Worm (Caenorhabditis elegans) whole organism, young adult: ENCODE measurements around the gene ZK742.4.

Experiments
- B0035.1 ChIP-seq: sonication (generic microtip); optimal IDR thresholded peaks from 2 replicates; lab custom pipeline; 2016; ENCODE audit warnings: missing genetic modification characterization, mild to moderate bottlenecking, missing compliant biosample characterization, missing genotype, missing genetic modification reagents
- B0261.1 ChIP-seq: sonication (generic microtip); optimal IDR thresholded peaks from 2 replicates; lab custom pipeline; 2016; ENCODE audit warnings: mild to moderate bottlenecking, missing genetic modification characterization, moderate library complexity, missing compliant biosample characterization
- B0336.3 ChIP-seq: fragments of 200-800 bp; sonication (Bioruptor generic); IDR thresholded peaks from 2 replicates; pipeline ENCODE4 v1.3.6; 2022; ENCODE audit warnings: missing genetic modification characterization, missing compliant biosample characterization
- F10E7.11 ChIP-seq: sonication (generic microtip); optimal IDR thresholded peaks from 2 replicates; lab custom pipeline; 2017; ENCODE audit warnings: mild to moderate bottlenecking, missing genetic modification characterization, moderate library complexity, missing compliant biosample characterization
- F39B2.1 ChIP-seq: fragments of 200-800 bp; sonication (Bioruptor generic); IDR thresholded peaks from 2 replicates; pipeline ENCODE4 v1.3.6; 2022; ENCODE audit warnings: missing genetic modification reagents, missing genetic modification characterization, missing compliant biosample characterization
- F49E8.2 ChIP-seq: sonication (generic microtip); optimal IDR thresholded peaks from 3 replicates; lab custom pipeline; 2017; ENCODE audit warnings: missing genetic modification characterization, mild to moderate bottlenecking, missing compliant biosample characterization, antibody characterized with exemption, moderate library complexity; ENCODE audit not compliant: insufficient read depth
- T26A5.8 ChIP-seq: sonication (generic microtip); optimal IDR thresholded peaks from 2 replicates; lab custom pipeline; 2016; ENCODE audit warnings: missing genetic modification characterization, missing compliant biosample characterization
- Y53G8AR.9 ChIP-seq: fragments of 200-800 bp; sonication (Bioruptor generic); conservative IDR thresholded peaks from 2 replicates; pipeline ENCODE4 v1.3.6; 2022; ENCODE audit warnings: missing genetic modification reagents, missing genetic modification characterization, missing compliant biosample characterization
- ZK185.1 ChIP-seq: sonication (generic microtip); optimal IDR thresholded peaks from 2 replicates; lab custom pipeline; 2016; ENCODE audit warnings: mild to moderate bottlenecking, missing genetic modification characterization, missing compliant biosample characterization; ENCODE audit not compliant: poor library complexity, severe bottlenecking
- akir-1 ChIP-seq: fragments of 200-800 bp; sonication (Bioruptor generic); optimal IDR thresholded peaks from 2 replicates; lab custom pipeline; 2018; ENCODE audit warnings: mild to moderate bottlenecking, missing genetic modification characterization, moderate library complexity, missing compliant biosample characterization
- attf-3 ChIP-seq: fragments of 200-800 bp; sonication (Bioruptor generic); conservative IDR thresholded peaks from 2 replicates; pipeline ENCODE4 v1.3.6; 2022; ENCODE audit warnings: missing genetic modification reagents, missing genetic modification characterization, missing compliant biosample characterization
- bed-2 ChIP-seq: fragments of 200-800 bp; sonication (Bioruptor generic); IDR thresholded peaks from 2 replicates; pipeline ENCODE4 v1.3.6; 2022; ENCODE audit warnings: missing genetic modification reagents, missing genetic modification characterization, missing compliant biosample characterization
- ccch-3 ChIP-seq: fragments of 200-800 bp; sonication (Bioruptor generic); optimal IDR thresholded peaks from 2 replicates; lab custom pipeline; 2018; ENCODE audit warnings: mild to moderate bottlenecking, missing genetic modification characterization, missing compliant biosample characterization
- ceh-100 ChIP-seq: fragments of 200-800 bp; sonication (Bioruptor generic); IDR thresholded peaks from 2 replicates; pipeline ENCODE4 v1.3.6; 2022; ENCODE audit warnings: missing genetic modification reagents, missing genetic modification characterization, missing compliant biosample characterization
- ceh-58 ChIP-seq: fragments of 200-800 bp; sonication (Bioruptor generic); IDR thresholded peaks from 2 replicates; pipeline ENCODE4 v1.3.6; 2022; ENCODE audit warnings: missing genetic modification characterization, missing compliant biosample characterization
- ceh-79 ChIP-seq: sonication (generic microtip); optimal IDR thresholded peaks from 2 replicates; lab custom pipeline; 2017; ENCODE audit warnings: mild to moderate bottlenecking, missing genetic modification characterization, missing compliant biosample characterization
- chd-7 ChIP-seq: sonication (generic microtip); optimal IDR thresholded peaks from 2 replicates; lab custom pipeline; 2016; ENCODE audit warnings: mild to moderate bottlenecking, missing genetic modification characterization, moderate library complexity, missing compliant biosample characterization
- die-1 ChIP-seq: sonication (generic microtip); optimal IDR thresholded peaks from 2 replicates; lab custom pipeline; 2016; ENCODE audit warnings: missing genotype, mild to moderate bottlenecking, missing genetic modification characterization, missing compliant biosample characterization
- egl-44 ChIP-seq: fragments of 200-800 bp; sonication (Bioruptor generic); IDR thresholded peaks from 2 replicates; pipeline ENCODE4 v1.3.6; 2022; ENCODE audit warnings: missing genetic modification reagents, missing genetic modification characterization, missing compliant biosample characterization
- egrh-3 ChIP-seq: fragments of 200-800 bp; sonication (Bioruptor generic); IDR thresholded peaks from 2 replicates; pipeline ENCODE4 v1.3.6; 2022; ENCODE audit warnings: missing genetic modification reagents, missing genetic modification characterization, missing compliant biosample characterization
- gei-17 ChIP-seq: fragments of 200-800 bp; sonication (Bioruptor generic); optimal IDR thresholded peaks from 2 replicates; lab custom pipeline; 2018; ENCODE audit warnings: mild to moderate bottlenecking, missing genetic modification characterization, missing compliant biosample characterization
- hlh-26 ChIP-seq: fragments of 200-800 bp; sonication (Bioruptor generic); conservative IDR thresholded peaks from 2 replicates; pipeline ENCODE4 v1.3.6; 2022; ENCODE audit warnings: missing genetic modification reagents, missing genetic modification characterization, missing compliant biosample characterization
- hmg-1.2 ChIP-seq: fragments of 200-800 bp; sonication (Bioruptor generic); IDR thresholded peaks from 2 replicates; pipeline ENCODE4 v1.3.6; 2022; ENCODE audit warnings: missing genetic modification reagents, missing genetic modification characterization, missing compliant biosample characterization
- hrde-1 ChIP-seq: sonication (generic microtip); optimal IDR thresholded peaks from 2 replicates; lab custom pipeline; 2016; ENCODE audit warnings: missing genetic modification characterization, mild to moderate bottlenecking, missing compliant biosample characterization, moderate library complexity, missing genotype, missing genetic modification reagents, borderline replicate concordance
- hsf-1 ChIP-seq: fragments of 200-800 bp; sonication (Bioruptor generic); IDR thresholded peaks from 2 replicates; pipeline ENCODE4 v1.3.6; 2022; ENCODE audit warnings: missing genetic modification reagents, missing genetic modification characterization, missing compliant biosample characterization
- lag-1 ChIP-seq: fragments of 200-800 bp; sonication (Bioruptor generic); IDR thresholded peaks from 2 replicates; pipeline ENCODE4 v1.3.6; 2022; ENCODE audit warnings: missing genetic modification reagents, missing genetic modification characterization, missing compliant biosample characterization
- lin-35 ChIP-seq, 3 experiments: fragments of 150-350 bp in 2 of 3; sonication (generic microtip) in 1 of 3; optimal IDR thresholded peaks; 2 replicates each; lab custom pipeline; 2014 to 2018; ENCODE audit warnings: missing biosample characterization in 3 of 3, missing genetic modification characterization in 3 of 3, missing genetic modification reagents in 3 of 3
- lsy-27 ChIP-seq: sonication (generic microtip); optimal IDR thresholded peaks from 2 replicates; lab custom pipeline; 2017; ENCODE audit warnings: missing genetic modification characterization, mild to moderate bottlenecking, missing compliant biosample characterization, antibody characterized with exemption, missing genotype, borderline replicate concordance; ENCODE audit not compliant: insufficient read depth
- madf-3 ChIP-seq: fragments of 200-800 bp; sonication (Bioruptor generic); IDR thresholded peaks from 2 replicates; pipeline ENCODE4 v1.3.6; 2022; ENCODE audit warnings: missing genetic modification reagents, missing genetic modification characterization, missing compliant biosample characterization
- mxl-1 ChIP-seq: sonication (generic microtip); optimal IDR thresholded peaks from 2 replicates; lab custom pipeline; 2016; ENCODE audit warnings: missing genetic modification characterization, missing compliant biosample characterization
- pha-4 ChIP-seq: fragments of 150-350 bp; sonication (generic microtip); optimal IDR thresholded peaks from 2 replicates; lab custom pipeline; 2014; ENCODE audit warnings: missing biosample characterization, missing genetic modification reagents, missing genetic modification characterization
- repo-1 ChIP-seq: sonication (generic microtip); optimal IDR thresholded peaks from 2 replicates; lab custom pipeline; 2017; ENCODE audit warnings: mild to moderate bottlenecking, missing genetic modification characterization, missing compliant biosample characterization
- snpc-4 ChIP-seq, 5 experiments: fragments of 150-350 bp in 1 of 5; sonication (generic microtip) in 4 of 5; optimal IDR thresholded peaks; 2 replicates each; lab custom pipeline; 2014 to 2018; ENCODE audit warnings: missing genetic modification characterization in 5 of 5, missing biosample characterization in 3 of 5, antibody characterized with exemption in 2 of 5, mild to moderate bottlenecking in 2 of 5, missing compliant biosample characterization in 2 of 5, missing genotype in 2 of 5, moderate library complexity in 2 of 5, missing genetic modification reagents in 1 of 5
- tbp1 ChIP-seq: fragments of 200-800 bp; sonication (Bioruptor generic); optimal IDR thresholded peaks from 2 replicates; lab custom pipeline; 2018; ENCODE audit warnings: mild to moderate bottlenecking, missing genetic modification characterization, missing compliant biosample characterization
- tlf-1 ChIP-seq: fragments of 200-800 bp; sonication (Bioruptor generic); optimal IDR thresholded peaks from 2 replicates; lab custom pipeline; 2018; ENCODE audit warnings: mild to moderate bottlenecking, missing genetic modification characterization, missing compliant biosample characterization
- unc-130 ChIP-seq: sonication (generic microtip); optimal IDR thresholded peaks from 2 replicates; lab custom pipeline; 2016; ENCODE audit warnings: missing genetic modification reagents, missing genetic modification characterization, missing compliant biosample characterization
- unc-62 ChIP-seq: fragments of 150-350 bp; optimal IDR thresholded peaks from 2 replicates; lab custom pipeline; 2014; ENCODE audit warnings: missing biosample characterization, missing genetic modification reagents, missing genetic modification characterization
- zfh-2 ChIP-seq: fragments of 200-800 bp; sonication (Bioruptor generic); conservative IDR thresholded peaks from 2 replicates; pipeline ENCODE4 v1.3.6; 2022; ENCODE audit warnings: missing genetic modification reagents, missing genetic modification characterization, missing compliant biosample characterization
- ztf-18 ChIP-seq: sonication (generic microtip); optimal IDR thresholded peaks from 2 replicates; lab custom pipeline; 2016; ENCODE audit warnings: missing genotype, mild to moderate bottlenecking, missing genetic modification characterization, missing compliant biosample characterization
- ztf-28 ChIP-seq: fragments of 200-800 bp; sonication (Bioruptor generic); IDR thresholded peaks from 2 replicates; pipeline ENCODE4 v1.3.6; 2022; ENCODE audit warnings: missing genetic modification reagents, missing genetic modification characterization, missing compliant biosample characterization
- ztf-6 ChIP-seq: fragments of 200-800 bp; sonication (Bioruptor generic); IDR thresholded peaks from 2 replicates; pipeline ENCODE4 v1.3.6; 2022; ENCODE audit warnings: missing genetic modification reagents, missing genetic modification characterization, missing compliant biosample characterization

The ZK742.4 gene

DNA sequence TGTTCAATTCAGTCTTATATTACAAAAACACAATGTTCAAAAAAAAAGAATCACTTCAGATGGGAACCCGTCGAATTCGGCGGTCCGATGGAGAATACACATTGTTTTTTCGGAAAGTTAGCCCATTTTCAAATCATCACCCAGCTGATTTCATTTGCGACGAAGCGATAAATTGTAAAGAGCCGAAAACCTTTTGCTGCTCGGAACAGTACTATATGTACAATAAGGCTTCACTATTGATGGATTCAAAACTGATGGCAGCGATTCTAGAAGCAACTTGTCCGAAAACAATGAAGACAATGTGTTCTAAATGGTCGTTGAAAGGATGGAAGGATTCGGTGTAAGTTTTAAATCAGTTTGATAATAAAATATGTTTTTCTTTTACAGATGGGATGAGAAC is 46.3 kb upstream of the ZK742.4 start, which contains the start of gene C37C3.1 (continued):
- TF ChIP-seq akir-1 (GFP tag; lab: Kevin White, UChicago) (no peak), ztf-18 (tag; lab: Kevin White, UChicago) (no peak), F39B2.1 (GFP tag; lab: Robert Waterston, UW) (no peak), T26A5.8 (tag; lab: Kevin White, UChicago) (peak; percentile 11), ceh-58 (GFP tag; lab: Robert Waterston, UW) (no peak), chd-7 (tag; lab: Kevin White, UChicago) (peak; percentile 75), lin-35 (GFP tag; optimal IDR thresholded peaks at IDR 0.05; lab: Kevin White, UChicago) (peak in 1 of 3 experiments; percentile 3), mxl-1 (tag; lab: Kevin White, UChicago) (no peak), repo-1 (tag; lab: Kevin White, UChicago) (peak; percentile 85), ccch-3 (GFP tag; lab: Kevin White, UChicago) (no peak)

DNA sequence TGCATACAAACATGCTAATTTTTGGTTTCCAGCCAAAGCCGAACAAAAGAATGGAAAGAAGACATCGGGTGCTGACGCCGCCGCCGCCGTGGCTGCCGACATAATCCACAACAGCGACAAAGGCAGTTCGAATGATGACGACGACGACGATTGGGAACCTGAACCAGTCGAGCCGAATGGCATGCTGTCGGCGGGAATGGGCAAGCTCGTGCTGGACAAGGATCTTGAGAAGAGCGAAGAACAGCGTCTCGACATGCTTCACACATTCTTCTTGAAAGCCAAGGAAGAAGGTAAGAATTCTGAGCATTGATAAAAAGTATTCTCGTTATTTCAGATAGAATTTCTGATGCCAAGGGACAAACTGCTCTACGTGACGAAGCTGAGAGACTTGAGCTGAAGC is 45.0 kb upstream of the ZK742.4 start:
- TF ChIP-seq tbp1 (GFP tag; lab: Kevin White, UChicago) (no peak), B0261.1 (tag; lab: Kevin White, UChicago) (no peak), hmg-1.2 (GFP tag; lab: Robert Waterston, UW) (no peak), zfh-2 (peak; percentile 62), ztf-28 (GFP tag; lab: Robert Waterston, UW) (no peak), bed-2 (GFP tag; lab: Robert Waterston, UW) (no peak)

- TF ChIP-seq lsy-27 (tag; lab: Kevin White, UChicago) (no peak), egl-44 (GFP tag; lab: Robert Waterston, UW) (no peak), tlf-1 (GFP tag; lab: Kevin White, UChicago) (no peak), B0035.1 (no peak), gei-17 (GFP tag; lab: Kevin White, UChicago) (no peak), lag-1 (GFP tag; lab: Robert Waterston, UW) (no peak), snpc-4 (GFP tag; optimal IDR thresholded peaks at IDR 0.05; lab: Kevin White, UChicago) (no peak), snpc-4 (tag; optimal IDR thresholded peaks at IDR 0.05; lab: Kevin White, UChicago) (no peak), unc-130 (no peak)
Observed at ce11 chrV:7855382-7855994, 43.9 kb upstream of the ZK742.4 start, which contains the start of gene C37C3.2. C37C3.2 (plus strand) TSS chrV:7855944.

ce11 chrV:7854603-7855002 is 43.0 kb upstream of the ZK742.4 start, which contains the start of the genes C37C3.9 and C37C3.18:
C37C3.9 (minus strand) TSS chrV:7854700.
C37C3.18 (plus strand) TSS chrV:7854993.
- no peak for TF ChIP-seq ztf-6 (GFP tag; lab: Robert Waterston, UW)
- TF ChIP-seq mxl-1 (tag; lab: Kevin White, UChicago): no peak
- no peak for TF ChIP-seq hlh-26 (GFP tag; lab: Robert Waterston, UW)
- TF ChIP-seq hsf-1 (GFP tag; lab: Robert Waterston, UW): 0 out of 2 replicates have a peak, but pooled peaks have one; percentile 32
- peak; percentile 70; the same call in 1 of the 2 replicates for TF ChIP-seq B0336.3 (GFP tag; lab: Robert Waterston, UW)
- TF ChIP-seq F49E8.2 (tag; lab: Kevin White, UChicago): no peak
- 0 out of 2 replicates have a peak, but pooled peaks have one; percentile 11 for TF ChIP-seq Y53G8AR.9 (GFP tag; lab: Robert Waterston, UW)
- no peak for TF ChIP-seq ceh-79 (tag; lab: Kevin White, UChicago)
- no peak for TF ChIP-seq gei-17 (GFP tag; lab: Kevin White, UChicago)
- no peak for TF ChIP-seq F10E7.11 (tag; lab: Kevin White, UChicago)
- peak; percentile 12 for TF ChIP-seq ZK185.1
- no peak for TF ChIP-seq ccch-3 (GFP tag; lab: Kevin White, UChicago)
- TF ChIP-seq madf-3 (GFP tag; lab: Robert Waterston, UW): no peak
- TF ChIP-seq ceh-100 (GFP tag; lab: Robert Waterston, UW): no peak
- no peak for TF ChIP-seq pha-4 (tag; lab: Kevin White, UChicago)
- no peak for TF ChIP-seq attf-3 (GFP tag; lab: Robert Waterston, UW)
- no peak for TF ChIP-seq unc-62 (GFP tag; lab: Kevin White, UChicago)
- TF ChIP-seq chd-7 (tag; lab: Kevin White, UChicago): peak; percentile 41
- no peak for TF ChIP-seq die-1
- no peak for TF ChIP-seq hrde-1
- TF ChIP-seq ceh-58 (GFP tag; lab: Robert Waterston, UW): no peak
- 0 out of 2 replicates have a peak, but pooled peaks have one; percentile 27 for TF ChIP-seq egrh-3 (GFP tag; lab: Robert Waterston, UW)
